Fruit fly (Drosophila melanogaster) whole organism, pupa: ENCODE measurements around the gene dsf.

Experiments used
- CG10348 ChIP-seq: fragments of 200-800 bp; sonication (Bioruptor generic); IDR thresholded peaks from 2 replicates; pipeline ENCODE4 v1.3.6; 2022; ENCODE audit warnings: missing biosample characterization, missing genetic modification characterization
- CG34367 ChIP-seq: fragments of 200-800 bp; sonication (Bioruptor generic); optimal IDR thresholded peaks from 2 replicates; lab custom pipeline; 2018; ENCODE audit warnings: missing biosample characterization, mild to moderate bottlenecking, missing genetic modification characterization
- CG4496 ChIP-seq: fragments of 200-800 bp; sonication (Bioruptor generic); IDR thresholded peaks from 3 replicates; pipeline ENCODE4 v1.3.6; 2022; ENCODE audit warnings: missing biosample characterization, missing genetic modification characterization
- Ets98B ChIP-seq: fragments of 200-800 bp; sonication (Bioruptor generic); IDR thresholded peaks from 2 replicates; pipeline ENCODE4 v1.3.6; 2022; ENCODE audit warnings: missing biosample characterization, missing genetic modification characterization
- gl ChIP-seq: fragments of 200-800 bp; sonication (Bioruptor generic); optimal IDR thresholded peaks from 2 replicates; lab custom pipeline; 2018; ENCODE audit warnings: missing biosample characterization, mild to moderate bottlenecking, missing genetic modification characterization
- rn ChIP-seq: fragments of 200-800 bp; sonication (Bioruptor generic); IDR thresholded peaks from 2 replicates; pipeline ENCODE4 v1.3.6; 2022; ENCODE audit warnings: missing biosample characterization, missing genetic modification characterization

dm6 chr2L:5975025-5975539 lies 49.3 kb downstream of the dsf start:
- no peak for TF ChIP-seq rn (GFP tag; lab: Robert Waterston, UW)
- no peak for TF ChIP-seq CG34367 (tag; lab: Kevin White, UChicago)
- no peak for TF ChIP-seq CG10348
- no peak for TF ChIP-seq gl (tag; lab: Kevin White, UChicago)
- TF ChIP-seq CG4496 (GFP tag; lab: Robert Waterston, UW) = no peak
- peak; percentile 16; the same call in 1 of the 2 replicates for TF ChIP-seq Ets98B (GFP tag; lab: Robert Waterston, UW)
